Fruit fly (Drosophila melanogaster) whole organism, embryonic: ENCODE results near the gene CG4537.

ENCODE experiments used
- Atf3 ChIP-seq: fragments of 200-800 bp; sonication (Bioruptor generic); optimal IDR thresholded peaks from 3 replicates; lab custom pipeline; 2016; ENCODE audit warnings: missing biosample characterization, missing genetic modification characterization
- Awh ChIP-seq: fragments of 200-800 bp; sonication (Bioruptor generic); IDR thresholded peaks from 2 replicates; pipeline ENCODE4, ENCODE4 v1.3.6; 2022; ENCODE audit warnings: missing biosample characterization, missing genetic modification characterization
- CG10209 ChIP-seq: fragments of 200-800 bp; sonication (Bioruptor generic); optimal IDR thresholded peaks from 3 replicates; lab custom pipeline; 2017; ENCODE audit warnings: missing biosample characterization, mild to moderate bottlenecking, missing genetic modification characterization, missing genetic modification reagents
- CG1024 ChIP-seq: fragments of 200-800 bp; sonication (Bioruptor generic); IDR thresholded peaks from 2 replicates; pipeline ENCODE4 v1.3.6; 2022; ENCODE audit warnings: missing biosample characterization, missing genetic modification characterization
- CG10565 ChIP-seq: fragments of 200-800 bp; sonication (Bioruptor generic); optimal IDR thresholded peaks from 3 replicates; lab custom pipeline; 2016; ENCODE audit warnings: missing biosample characterization, mild to moderate bottlenecking, missing genetic modification characterization
- CG11093 ChIP-seq: fragments of 200-800 bp; sonication (Bioruptor generic); IDR thresholded peaks from 3 replicates; pipeline ENCODE4 v1.3.6; 2022; ENCODE audit warnings: missing biosample characterization, missing genetic modification characterization
- CG11696 ChIP-seq: fragments of 200-800 bp; sonication (Bioruptor generic); IDR thresholded peaks from 2 replicates; pipeline ENCODE4 v1.3.6; 2022; ENCODE audit warnings: missing biosample characterization, missing genetic modification characterization
- CG13287 ChIP-seq: fragments of 200-800 bp; sonication (Bioruptor generic); IDR thresholded peaks from 2 replicates; pipeline ENCODE4 v1.3.6; 2022; ENCODE audit warnings: missing biosample characterization, missing genetic modification characterization; ENCODE audit not compliant: partially characterized antibody
- CG14050 ChIP-seq: fragments of 200-800 bp; sonication (Bioruptor generic); IDR thresholded peaks from 3 replicates; pipeline ENCODE4 v1.3.6; 2022; ENCODE audit warnings: missing biosample characterization, missing genetic modification characterization
- CG14710 ChIP-seq: fragments of 200-800 bp; sonication (Bioruptor generic); optimal IDR thresholded peaks from 3 replicates; lab custom pipeline; 2019; ENCODE audit warnings: missing biosample characterization, mild to moderate bottlenecking, missing genetic modification characterization, moderate library complexity
- CG15479 ChIP-seq: fragments of 200-800 bp; sonication (Bioruptor generic); optimal IDR thresholded peaks from 3 replicates; lab custom pipeline; 2019; ENCODE audit warnings: missing biosample characterization, mild to moderate bottlenecking, missing genetic modification characterization, moderate library complexity
- CG17186 ChIP-seq: fragments of 200-800 bp; sonication (Bioruptor generic); optimal IDR thresholded peaks from 3 replicates; lab custom pipeline; 2017; ENCODE audit warnings: missing biosample characterization, missing genetic modification reagents, missing genetic modification characterization
- CG17361 ChIP-seq: fragments of 200-800 bp; sonication (Bioruptor generic); IDR thresholded peaks from 3 replicates; pipeline ENCODE4 v1.3.6; 2022; ENCODE audit warnings: missing biosample characterization, missing genetic modification characterization
- CG17912 ChIP-seq: fragments of 200-800 bp; sonication (Bioruptor generic); optimal IDR thresholded peaks from 2 replicates; lab custom pipeline; 2018; ENCODE audit warnings: missing biosample characterization, mild to moderate bottlenecking, missing genetic modification characterization
- CG18011 ChIP-seq: fragments of 200-800 bp; sonication (Bioruptor generic); optimal IDR thresholded peaks from 2 replicates; lab custom pipeline; 2017; ENCODE audit warnings: missing biosample characterization, missing genetic modification characterization, mild to moderate bottlenecking, moderate library complexity, missing genotype
- CG2678 ChIP-seq: fragments of 200-800 bp; sonication (Bioruptor generic); optimal IDR thresholded peaks from 3 replicates; lab custom pipeline; 2019; ENCODE audit warnings: missing biosample characterization, mild to moderate bottlenecking, missing genetic modification characterization, moderate library complexity
- CG3065 ChIP-seq: fragments of 200-800 bp; sonication (Bioruptor generic); optimal IDR thresholded peaks from 2 replicates; lab custom pipeline; 2016; ENCODE audit warnings: missing biosample characterization, missing genetic modification characterization
- CG3847 ChIP-seq: fragments of 200-800 bp; sonication (Bioruptor generic); IDR thresholded peaks from 2 replicates; pipeline ENCODE4 v1.3.6; 2022; ENCODE audit warnings: missing biosample characterization, missing genetic modification characterization
- CG4404 ChIP-seq: fragments of 200-800 bp; sonication (Bioruptor generic); IDR thresholded peaks from 2 replicates; pipeline ENCODE4 v1.3.6; 2022; ENCODE audit warnings: missing biosample characterization, missing genetic modification characterization
- CG6854 ChIP-seq: fragments of 200-800 bp; sonication (Bioruptor generic); optimal IDR thresholded peaks from 3 replicates; lab custom pipeline; 2017; ENCODE audit warnings: missing biosample characterization, mild to moderate bottlenecking, missing genetic modification characterization
- CG7745 ChIP-seq: fragments of 200-800 bp; sonication (Bioruptor generic); optimal IDR thresholded peaks from 2 replicates; lab custom pipeline; 2018; ENCODE audit warnings: missing biosample characterization, mild to moderate bottlenecking, missing genetic modification characterization, moderate library complexity
- CG7839 ChIP-seq: fragments of 200-800 bp; sonication (Bioruptor generic); optimal IDR thresholded peaks from 3 replicates; lab custom pipeline; 2018; ENCODE audit warnings: missing biosample characterization, mild to moderate bottlenecking, missing genetic modification characterization, moderate library complexity
- CHES-1-like ChIP-seq: fragments of 200-800 bp; sonication (Bioruptor generic); optimal IDR thresholded peaks from 2 replicates; lab custom pipeline; 2016; ENCODE audit warnings: missing biosample characterization, missing genetic modification characterization
- Camta ChIP-seq: fragments of 200-800 bp; sonication (Bioruptor generic); optimal IDR thresholded peaks from 2 replicates; lab custom pipeline; 2016; ENCODE audit warnings: missing biosample characterization, missing genetic modification characterization
- D19A ChIP-seq: fragments of 200-800 bp; optimal IDR thresholded peaks from 3 replicates; lab custom pipeline; 2019; ENCODE audit warnings: missing biosample characterization, mild to moderate bottlenecking, missing genetic modification characterization, moderate library complexity
- Eip74EF ChIP-seq, 2 experiments: fragments of 200-800 bp in 1 of 2; fragments of >200 bp in 1 of 2; sonication (Bioruptor generic) in 1 of 2; optimal IDR thresholded peaks; 2 replicates each; lab custom pipeline; 2017 to 2019; ENCODE audit warnings: missing biosample characterization in 2 of 2, missing genetic modification characterization in 2 of 2, mild to moderate bottlenecking in 1 of 2, moderate library complexity in 1 of 2
- Hsf ChIP-seq: fragments of 200-800 bp; sonication (Bioruptor generic); optimal IDR thresholded peaks from 3 replicates; lab custom pipeline; 2016; ENCODE audit warnings: missing biosample characterization, missing genetic modification characterization
- NK7.1 ChIP-seq: fragments of 200-800 bp; sonication (Bioruptor generic); optimal IDR thresholded peaks from 3 replicates; lab custom pipeline; 2016; ENCODE audit warnings: missing biosample characterization, missing genetic modification characterization
- Nf-YA ChIP-seq: fragments of 200-800 bp; sonication (Bioruptor generic); IDR thresholded peaks from 2 replicates; pipeline ENCODE4 v1.3.6; 2022; ENCODE audit warnings: missing biosample characterization, missing genetic modification characterization
- Scr ChIP-seq: fragments of 200-800 bp; sonication (Bioruptor generic); IDR thresholded peaks from 2 replicates; pipeline ENCODE4 v1.3.6; 2022; ENCODE audit warnings: missing biosample characterization, missing genetic modification characterization; ENCODE audit not compliant: partially characterized antibody
- Spps ChIP-seq: fragments of 200-800 bp; sonication (Bioruptor generic); optimal IDR thresholded peaks from 2 replicates; lab custom pipeline; 2018; ENCODE audit warnings: missing biosample characterization, mild to moderate bottlenecking, missing genetic modification characterization
- ash1 ChIP-seq: fragments of 200-800 bp; sonication (Bioruptor generic); optimal IDR thresholded peaks from 2 replicates; lab custom pipeline; 2018; ENCODE audit warnings: missing biosample characterization, mild to moderate bottlenecking, missing genetic modification characterization
- da ChIP-seq: fragments of 200-800 bp; sonication (Bioruptor generic); optimal IDR thresholded peaks from 2 replicates; lab custom pipeline; 2016; ENCODE audit warnings: missing biosample characterization, missing genetic modification characterization
- dpn ChIP-seq, 2 experiments: fragments of 200-800 bp; sonication (Bioruptor generic); optimal IDR thresholded peaks; 3 replicates each; lab custom pipeline; 2016; ENCODE audit warnings: missing biosample characterization in 2 of 2, missing genetic modification characterization in 2 of 2
- en ChIP-seq: fragments of 200-800 bp; sonication (Bioruptor generic); optimal IDR thresholded peaks from 2 replicates; lab custom pipeline; 2016; ENCODE audit warnings: missing biosample characterization, missing genetic modification characterization
- fd96Cb ChIP-seq: fragments of 200-800 bp; sonication (Bioruptor generic); optimal IDR thresholded peaks from 2 replicates; lab custom pipeline; 2018; ENCODE audit warnings: missing biosample characterization, mild to moderate bottlenecking, missing genetic modification characterization, moderate library complexity
- ftz-f1 ChIP-seq: fragments of 200-800 bp; sonication (Bioruptor generic); optimal IDR thresholded peaks from 2 replicates; lab custom pipeline; 2016; ENCODE audit warnings: missing biosample characterization, missing genetic modification characterization
- hkb ChIP-seq, 2 experiments: fragments of 200-800 bp in 1 of 2; fragments of >200 bp in 1 of 2; sonication (Bioruptor generic) in 1 of 2; IDR thresholded peaks in 1 of 2; optimal IDR thresholded peaks in 1 of 2; 2 replicates each; pipeline versions ENCODE4 v1.3.6 to Lab custom; 2017 to 2022; ENCODE audit warnings: missing biosample characterization in 1 of 2, missing genetic modification characterization in 1 of 2
- inv ChIP-seq: fragments of 200-800 bp; sonication (Bioruptor generic); IDR thresholded peaks from 2 replicates; pipeline ENCODE4 v1.3.6; 2022; ENCODE audit warnings: missing biosample characterization, missing genetic modification characterization; ENCODE audit not compliant: partially characterized antibody
- oc ChIP-seq: fragments of 200-800 bp; sonication (Bioruptor generic); optimal IDR thresholded peaks from 2 replicates; lab custom pipeline; 2018; ENCODE audit warnings: missing biosample characterization, mild to moderate bottlenecking, missing genetic modification characterization, moderate library complexity
- pho ChIP-seq: fragments of 200-800 bp; sonication (Bioruptor generic); optimal IDR thresholded peaks from 2 replicates; lab custom pipeline; 2016; ENCODE audit warnings: missing biosample characterization, missing genetic modification characterization
- pita ChIP-seq: fragments of 200-800 bp; sonication (Bioruptor generic); optimal IDR thresholded peaks from 2 replicates; lab custom pipeline; 2017; ENCODE audit warnings: missing biosample characterization, mild to moderate bottlenecking, missing genetic modification characterization
- pnt ChIP-seq: fragments of 200-800 bp; sonication (Bioruptor generic); optimal IDR thresholded peaks from 3 replicates; lab custom pipeline; 2016; ENCODE audit warnings: missing biosample characterization, missing genetic modification characterization
- scrt ChIP-seq: fragments of 200-800 bp; sonication (Bioruptor generic); optimal IDR thresholded peaks from 2 replicates; lab custom pipeline; 2018; ENCODE audit warnings: missing biosample characterization, mild to moderate bottlenecking, missing genetic modification characterization, moderate library complexity
- slou ChIP-seq: fragments of 200-800 bp; sonication (Bioruptor generic); optimal IDR thresholded peaks from 3 replicates; lab custom pipeline; 2016; ENCODE audit warnings: missing biosample characterization, missing genetic modification characterization
- stwl ChIP-seq: fragments of 200-800 bp; sonication (Bioruptor generic); optimal IDR thresholded peaks from 3 replicates; lab custom pipeline; 2018; ENCODE audit warnings: missing biosample characterization, mild to moderate bottlenecking, missing genetic modification characterization, moderate library complexity
- trh ChIP-seq: fragments of 200-800 bp; sonication (Bioruptor generic); optimal IDR thresholded peaks from 2 replicates; lab custom pipeline; 2016; ENCODE audit warnings: missing biosample characterization, missing genetic modification characterization
- tup ChIP-seq: fragments of 200-800 bp; sonication (Bioruptor generic); optimal IDR thresholded peaks from 2 replicates; lab custom pipeline; 2016; ENCODE audit warnings: missing biosample characterization, mild to moderate bottlenecking, missing genetic modification characterization, moderate library complexity
- vnd ChIP-seq: fragments of 200-800 bp; sonication (Bioruptor generic); IDR thresholded peaks from 3 replicates; pipeline ENCODE4 v1.3.6; 2022; ENCODE audit warnings: missing biosample characterization, missing genetic modification characterization; ENCODE audit not compliant: partially characterized antibody
- zfh1 ChIP-seq: fragments of 200-800 bp; sonication (Bioruptor generic); IDR thresholded peaks from 3 replicates; pipeline ENCODE4 v1.3.6; 2022; ENCODE audit warnings: missing biosample characterization, missing genetic modification characterization

Gene CG4537

dm6 chr2L:9897296-9897695 lies 6.6 kb downstream of the CG4537 start, which contains the start of gene RpS2 (continued):
- TF ChIP-seq CG10565 (no peak), fd96Cb (tag; lab: Kevin White, UChicago) (no peak), vnd (GFP tag; lab: Robert Waterston, UW) (peak; percentile 98), CG1024 (GFP tag; lab: Robert Waterston, UW) (no peak), CG2678 (tag; lab: Kevin White, UChicago) (peak; percentile 42), CG3847 (GFP tag; lab: Robert Waterston, UW) (peak; percentile 43), ash1 (GFP tag; lab: Kevin White, UChicago) (no peak), CHES-1-like (no peak), pnt (GFP tag; lab: Kevin White, UChicago) (no peak), CG14050 (no peak), CG17361 (GFP tag; lab: Robert Waterston, UW) (peak; percentile 25; the same call in 1 of the 3 replicates), Spps (tag; lab: Kevin White, UChicago) (no peak), CG10209 (GFP tag; lab: Kevin White, UChicago) (peak; percentile 8), CG17186 (GFP tag; lab: Kevin White, UChicago) (peak; percentile 52), D19A (no peak), CG11093 (no peak), Camta (GFP tag; lab: Kevin White, UChicago) (no peak), slou (GFP tag; lab: Kevin White, UChicago) (peak; percentile 28), Atf3 (GFP tag; lab: Kevin White, UChicago) (no peak), pita (GFP tag; lab: Kevin White, UChicago) (no peak), scrt (peak; percentile 9), pho (peak; percentile 31), CG7745 (tag; lab: Kevin White, UChicago) (no peak), tup (no peak), oc (peak; percentile 47), CG15479 (no peak), stwl (tag; lab: Kevin White, UChicago) (peak; percentile 66), Hsf (GFP tag; lab: Kevin White, UChicago) (peak; percentile 42), CG7839 (tag; lab: Kevin White, UChicago) (peak; percentile 38), CG6854 (GFP tag; lab: Kevin White, UChicago) (peak; percentile 26), CG18011 (GFP tag; lab: Kevin White, UChicago) (no peak), CG4404 (GFP tag; lab: Robert Waterston, UW) (no peak), CG11696 (GFP tag; lab: Robert Waterston, UW) (no peak), Awh (GFP tag; lab: Robert Waterston, UW) (no peak), CG14710 (tag; lab: Kevin White, UChicago) (peak; percentile 57), hkb (optimal IDR thresholded peaks at IDR 0.05; lab: Kevin White, UChicago) (no peak), hkb (GFP tag; IDR thresholded peaks at IDR 0.05; lab: Robert Waterston, UW) (peak; percentile 22; the same call in 1 of the 2 replicates), Nf-YA (GFP tag; lab: Robert Waterston, UW) (no peak), CG17912 (GFP tag; lab: Kevin White, UChicago) (peak; percentile 56), dpn (GFP tag; optimal IDR thresholded peaks at IDR 0.05; lab: Kevin White, UChicago) (peak; percentile 24 to 26), Eip74EF (GFP tag; optimal IDR thresholded peaks at IDR 0.05; lab: Kevin White, UChicago) (peak in 1 of 2 experiments; percentile 11), da (GFP tag; lab: Kevin White, UChicago) (no peak), Scr (GFP tag; lab: Robert Waterston, UW) (peak; percentile 99), CG3065 (GFP tag; lab: Kevin White, UChicago) (no peak), CG13287 (peak; percentile 99), trh (GFP tag; lab: Kevin White, UChicago) (no peak), zfh1 (no peak), en (GFP tag; lab: Kevin White, UChicago) (no peak), ftz-f1 (GFP tag; lab: Kevin White, UChicago) (peak; percentile 12), NK7.1 (GFP tag; lab: Kevin White, UChicago) (no peak), inv (peak; percentile 99)
